Fruit fly (Drosophila melanogaster): Measurements from ENCODE around the gene CG12517.

The CG12517 gene

dm6 chr2L:10869867-10870266 lies at the start of gene CG12517:
TSS of gene CG12517 (plus strand) at chr2L:10870167.
- TF ChIP-seq noc (tag; optimal IDR thresholded peaks at IDR 0.05) = no peak

- TF ChIP-seq noc (tag; optimal IDR thresholded peaks at IDR 0.05) = no peak
Measured at dm6 chr2L:10820405-10820804, 49.6 kb upstream of the CG12517 start, which contains the start of gene CG17134. TSS of gene CG17134 (plus strand) at chr2L:10820705.

- no peak for TF ChIP-seq noc (tag; optimal IDR thresholded peaks at IDR 0.05)
Measured at dm6 chr2L:10822620-10823019, 47.3 kb upstream of the CG12517 start.

dm6 chr2L:10831590-10831989 lies 38.4 kb upstream of the CG12517 start:
- no peak for TF ChIP-seq noc (tag; optimal IDR thresholded peaks at IDR 0.05)

dm6 chr2L:10837491-10837890 lies 32.5 kb upstream of the CG12517 start, which contains the start of gene Nos:
TSS of gene Nos (minus strand) at chr2L:10837511.
- no peak for TF ChIP-seq noc (tag; optimal IDR thresholded peaks at IDR 0.05)

dm6 chr2L:10841619-10842018 lies 28.3 kb upstream of the CG12517 start:
- no peak for TF ChIP-seq noc (tag; optimal IDR thresholded peaks at IDR 0.05)

- no peak for TF ChIP-seq noc (tag; optimal IDR thresholded peaks at IDR 0.05)
Measured at dm6 chr2L:10842326-10842725, 27.6 kb upstream of the CG12517 start, which contains the start of gene CG6700. TSS of gene CG6700 (minus strand) at chr2L:10842597.

- no peak for TF ChIP-seq noc (tag; optimal IDR thresholded peaks at IDR 0.05)
Measured at dm6 chr2L:10845564-10845963, 24.4 kb upstream of the CG12517 start, which contains the start of the genes CG17139 and CG17140. TSS of gene CG17139 (minus strand) at chr2L:10845664. TSS of gene CG17140 (minus strand) at chr2L:10845664.

dm6 chr2L:10846944-10847343 lies 23.0 kb upstream of the CG12517 start, which contains the start of gene Porin2:
TSS of gene Porin2 (minus strand) at chr2L:10847044.
- no peak for TF ChIP-seq noc (tag; optimal IDR thresholded peaks at IDR 0.05)

- TF ChIP-seq noc (tag; optimal IDR thresholded peaks at IDR 0.05) = no peak
Measured at dm6 chr2L:10849511-10850191, 20.3 kb upstream of the CG12517 start, which contains the start of gene SmydA-3. TSS of gene SmydA-3 (plus strand) at chr2L:10850141.

dm6 chr2L:10850320-10850990 lies 19.5 kb upstream of the CG12517 start, which contains the start of gene porin:
TSS of gene porin (minus strand) at chr2L:10850848.
- TF ChIP-seq noc (tag; optimal IDR thresholded peaks at IDR 0.05) = peak; percentile 25

dm6 chr2L:10851336-10851862 lies 18.6 kb upstream of the CG12517 start:
- TF ChIP-seq noc (tag; optimal IDR thresholded peaks at IDR 0.05) = no peak

- TF ChIP-seq noc (tag; optimal IDR thresholded peaks at IDR 0.05) = peak; percentile 4
Measured at dm6 chr2L:10856328-10856942, 13.5 kb upstream of the CG12517 start, which contains the start of gene Dnz1. TSS of gene Dnz1 (minus strand) at chr2L:10856644.

- no peak for TF ChIP-seq noc (tag; optimal IDR thresholded peaks at IDR 0.05)
Measured at dm6 chr2L:10858064-10859047, 11.6 kb upstream of the CG12517 start, which contains the start of the genes aurB and Stam. TSS of gene aurB (minus strand) at chr2L:10858094. TSS of gene Stam (plus strand) at chr2L:10858536.

- no peak for TF ChIP-seq noc (tag; optimal IDR thresholded peaks at IDR 0.05)
Measured at dm6 chr2L:10888827-10889226, 18.9 kb downstream of the CG12517 start, which contains the start of gene CG14071. TSS of gene CG14071 (minus strand) at chr2L:10888927.
